Fruit fly (Drosophila melanogaster) Kc167 (cell line): ENCODE data around the gene Glut3.

ENCODE experiments used
- Myc ChIP-seq: fragments of >200 bp; optimal IDR thresholded peaks from 2 replicates; lab custom pipeline; 2017; ENCODE audit warnings: missing external identifiers
- Sin3A ChIP-seq: fragments of >200 bp; optimal IDR thresholded peaks from 2 replicates; lab custom pipeline; 2018; ENCODE audit warnings: missing external identifiers
- h ChIP-seq: fragments of >200 bp; optimal IDR thresholded peaks from 3 replicates; lab custom pipeline; 2018; ENCODE audit warnings: missing external identifiers

dm6 chr3R:16763907-16764573 lies 24.1 kb upstream of the Glut3 start:
- TF ChIP-seq Sin3A (lab: Kevin White, UChicago): no peak
- TF ChIP-seq h (lab: Kevin White, UChicago): no peak
- no peak for TF ChIP-seq Myc
